Worm (Caenorhabditis elegans) whole organism, L4/young adult: ENCODE data around the gene sam-10.

Source experiments
- W03F9.2 ChIP-seq: fragments of 150-350 bp; optimal IDR thresholded peaks from 2 replicates; lab custom pipeline; 2014; ENCODE audit warnings: missing biosample characterization, missing genetic modification characterization
- dao-5 ChIP-seq: sonication (generic microtip); optimal IDR thresholded peaks from 2 replicates; lab custom pipeline; 2016; ENCODE audit warnings: missing genotype, missing genetic modification characterization, moderate library complexity, missing compliant biosample characterization
- him-1 ChIP-seq: sonication (generic microtip); optimal IDR thresholded peaks from 2 replicates; lab custom pipeline; 2016; ENCODE audit warnings: missing genotype, missing genetic modification reagents, missing genetic modification characterization, missing compliant biosample characterization

ce11 chrII:13325290-13325689 is 5.0 kb downstream of the sam-10 start:
- TF ChIP-seq him-1 (no peak), dao-5 (tag; lab: Kevin White, UChicago) (no peak), W03F9.2 (tag; lab: Kevin White, UChicago) (no peak)
